Fruit fly (Drosophila melanogaster) whole organism, embryonic: ENCODE measurements around the gene CG7781.

Experiments
- CG10366 ChIP-seq: fragments of 200-800 bp; sonication (Bioruptor generic); IDR thresholded peaks from 2 replicates; pipeline ENCODE4 v1.3.6; 2022; ENCODE audit warnings: missing biosample characterization, missing genetic modification characterization
- CG10979 ChIP-seq: fragments of 200-800 bp; sonication (Bioruptor generic); optimal IDR thresholded peaks from 2 replicates; lab custom pipeline; 2018; ENCODE audit warnings: missing biosample characterization, mild to moderate bottlenecking, missing genetic modification characterization, moderate library complexity
- CG12744 ChIP-seq: fragments of 200-800 bp; sonication (Bioruptor generic); optimal IDR thresholded peaks from 2 replicates; lab custom pipeline; 2016; ENCODE audit warnings: missing biosample characterization, missing genetic modification characterization
- CG13287 ChIP-seq: fragments of 200-800 bp; sonication (Bioruptor generic); IDR thresholded peaks from 2 replicates; pipeline ENCODE4 v1.3.6; 2022; ENCODE audit warnings: missing biosample characterization, missing genetic modification characterization; ENCODE audit not compliant: partially characterized antibody
- CG13775 ChIP-seq: fragments of 200-800 bp; sonication (Bioruptor generic); optimal IDR thresholded peaks from 3 replicates; lab custom pipeline; 2017; ENCODE audit warnings: missing biosample characterization, mild to moderate bottlenecking, missing genetic modification characterization
- CG1792 ChIP-seq: fragments of 200-800 bp; sonication (Bioruptor generic); optimal IDR thresholded peaks from 2 replicates; lab custom pipeline; 2016; ENCODE audit warnings: missing biosample characterization, missing genetic modification characterization
- CG18011 ChIP-seq: fragments of 200-800 bp; sonication (Bioruptor generic); optimal IDR thresholded peaks from 2 replicates; lab custom pipeline; 2017; ENCODE audit warnings: missing biosample characterization, missing genetic modification characterization, mild to moderate bottlenecking, moderate library complexity, missing genotype
- CG18764 ChIP-seq: fragments of 200-800 bp; sonication (Bioruptor generic); optimal IDR thresholded peaks from 3 replicates; lab custom pipeline; 2016; ENCODE audit warnings: missing biosample characterization, missing genetic modification characterization
- CG31388 ChIP-seq: fragments of 200-800 bp; sonication (Bioruptor generic); optimal IDR thresholded peaks from 2 replicates; lab custom pipeline; 2016; ENCODE audit warnings: missing biosample characterization, missing genetic modification characterization
- CG3995 ChIP-seq: fragments of 200-800 bp; sonication (Bioruptor generic); optimal IDR thresholded peaks from 3 replicates; lab custom pipeline; 2016; ENCODE audit warnings: missing biosample characterization, missing genetic modification characterization
- CG42726 ChIP-seq: fragments of 200-800 bp; sonication (Bioruptor generic); IDR thresholded peaks from 2 replicates; pipeline ENCODE4 v1.3.6; 2022; ENCODE audit warnings: missing biosample characterization, missing genetic modification characterization; ENCODE audit not compliant: partially characterized antibody
- CG4820 ChIP-seq: fragments of 200-800 bp; sonication (Bioruptor generic); optimal IDR thresholded peaks from 3 replicates; lab custom pipeline; 2016; ENCODE audit warnings: missing biosample characterization, missing genetic modification characterization
- CG6175 ChIP-seq: fragments of 200-800 bp; sonication (Bioruptor generic); IDR thresholded peaks from 3 replicates; pipeline ENCODE4 v1.3.6; 2022; ENCODE audit warnings: missing biosample characterization, missing genetic modification characterization
- CG6272 ChIP-seq: fragments of 200-800 bp; sonication (Bioruptor generic); IDR thresholded peaks from 2 replicates; pipeline ENCODE4 v1.3.6; 2022; ENCODE audit warnings: missing biosample characterization, missing genetic modification characterization
- CG6689 ChIP-seq: fragments of 200-800 bp; sonication (Bioruptor generic); IDR thresholded peaks from 2 replicates; pipeline ENCODE4 v1.3.6; 2022; ENCODE audit warnings: missing biosample characterization, missing genetic modification characterization
- CG6854 ChIP-seq: fragments of 200-800 bp; sonication (Bioruptor generic); optimal IDR thresholded peaks from 3 replicates; lab custom pipeline; 2017; ENCODE audit warnings: missing biosample characterization, mild to moderate bottlenecking, missing genetic modification characterization
- CG7372 ChIP-seq: fragments of 200-800 bp; sonication (Bioruptor generic); IDR thresholded peaks from 2 replicates; pipeline ENCODE4 v1.3.6; 2022; ENCODE audit warnings: missing biosample characterization, missing genetic modification characterization
- CG7745 ChIP-seq: fragments of 200-800 bp; sonication (Bioruptor generic); optimal IDR thresholded peaks from 2 replicates; lab custom pipeline; 2018; ENCODE audit warnings: missing biosample characterization, mild to moderate bottlenecking, missing genetic modification characterization, moderate library complexity
- CG9817 ChIP-seq: fragments of 200-800 bp; sonication (Bioruptor generic); optimal IDR thresholded peaks from 2 replicates; lab custom pipeline; 2018; ENCODE audit warnings: missing biosample characterization, mild to moderate bottlenecking, missing genetic modification characterization, moderate library complexity
- CoRest ChIP-seq: fragments of 200-800 bp; sonication (Bioruptor generic); optimal IDR thresholded peaks from 3 replicates; lab custom pipeline; 2018; ENCODE audit warnings: missing biosample characterization, mild to moderate bottlenecking, missing genetic modification characterization, moderate library complexity
- Dp ChIP-seq: fragments of 200-800 bp; sonication (Bioruptor generic); optimal IDR thresholded peaks from 2 replicates; lab custom pipeline; 2018; ENCODE audit warnings: missing biosample characterization, mild to moderate bottlenecking, missing genetic modification characterization, moderate library complexity
- Drgx ChIP-seq: fragments of 200-800 bp; sonication (Bioruptor generic); IDR thresholded peaks from 2 replicates; pipeline ENCODE4 v1.3.6; 2022; ENCODE audit warnings: missing biosample characterization, missing genetic modification characterization
- MBD-R2 ChIP-seq: fragments of 200-800 bp; sonication (Bioruptor generic); IDR thresholded peaks from 2 replicates; pipeline ENCODE4 v1.3.6; 2022; ENCODE audit warnings: missing biosample characterization, missing genetic modification characterization
- Med ChIP-seq: fragments of 200-800 bp; sonication (Bioruptor generic); peaks from one replicate; lab custom pipeline; 2016; ENCODE audit warnings: missing biosample characterization, missing genetic modification characterization, mild to moderate bottlenecking, inconsistent platforms, moderate library complexity
- Mrtf ChIP-seq: fragments of 200-800 bp; sonication (Bioruptor generic); IDR thresholded peaks from 3 replicates; pipeline ENCODE4 v1.3.6; 2022; ENCODE audit warnings: missing biosample characterization, missing genetic modification characterization
- Nf-YB ChIP-seq: fragments of 200-800 bp; sonication (Bioruptor generic); optimal IDR thresholded peaks from 3 replicates; lab custom pipeline; 2019; ENCODE audit warnings: missing biosample characterization, mild to moderate bottlenecking, missing genetic modification characterization, moderate library complexity
- Optix ChIP-seq: fragments of 200-800 bp; sonication (Bioruptor generic); IDR thresholded peaks from 3 replicates; pipeline ENCODE4 v1.3.6; 2022; ENCODE audit warnings: missing biosample characterization, missing genetic modification characterization
- Rx ChIP-seq: fragments of 200-800 bp; sonication (Bioruptor generic); IDR thresholded peaks from 2 replicates; pipeline ENCODE4 v1.3.6; 2022; ENCODE audit warnings: missing biosample characterization, missing genetic modification characterization
- TFAM ChIP-seq: fragments of 200-800 bp; sonication (Bioruptor generic); optimal IDR thresholded peaks from 2 replicates; lab custom pipeline; 2017; ENCODE audit warnings: missing biosample characterization, missing genetic modification characterization, inconsistent platforms
- ara ChIP-seq: fragments of 200-800 bp; sonication (Bioruptor generic); IDR thresholded peaks from 2 replicates; pipeline ENCODE4 v1.3.6; 2022; ENCODE audit warnings: missing biosample characterization, missing genetic modification characterization
- eyg ChIP-seq: fragments of 200-800 bp; sonication (Bioruptor generic); optimal IDR thresholded peaks from 3 replicates; lab custom pipeline; 2016; ENCODE audit warnings: missing biosample characterization, missing genetic modification characterization
- jing ChIP-seq: fragments of 200-800 bp; sonication (Bioruptor generic); optimal IDR thresholded peaks from 2 replicates; lab custom pipeline; 2018; ENCODE audit warnings: missing biosample characterization, mild to moderate bottlenecking, missing genetic modification characterization
- ken ChIP-seq: fragments of 200-800 bp; sonication (Bioruptor generic); IDR thresholded peaks from 3 replicates; pipeline ENCODE4 v1.3.6; 2022; ENCODE audit warnings: missing biosample characterization, missing genetic modification characterization
- nerfin-2 ChIP-seq: fragments of 200-800 bp; sonication (Bioruptor generic); IDR thresholded peaks from 2 replicates; pipeline ENCODE4 v1.3.6; 2022; ENCODE audit warnings: missing biosample characterization, missing genetic modification characterization; ENCODE audit not compliant: partially characterized antibody
- phol ChIP-seq: fragments of 200-800 bp; sonication (Bioruptor generic); optimal IDR thresholded peaks from 3 replicates; lab custom pipeline; 2018; ENCODE audit warnings: missing biosample characterization, mild to moderate bottlenecking, missing genetic modification characterization, moderate library complexity
- repo ChIP-seq: fragments of 200-800 bp; sonication (Bioruptor generic); optimal IDR thresholded peaks from 2 replicates; lab custom pipeline; 2016; ENCODE audit warnings: missing biosample characterization, missing genetic modification characterization
- sens ChIP-seq: fragments of 200-800 bp; sonication (Bioruptor generic); peaks from one replicate; lab custom pipeline; 2016; ENCODE audit warnings: missing biosample characterization, missing genetic modification characterization
- sob ChIP-seq: fragments of 200-800 bp; sonication (Bioruptor generic); IDR thresholded peaks from 2 replicates; pipeline ENCODE4 v1.3.6; 2022; ENCODE audit warnings: missing biosample characterization, missing genetic modification characterization
- usp ChIP-seq: fragments of >200 bp; optimal IDR thresholded peaks from 2 replicates; lab custom pipeline; 2017; ENCODE audit warnings: missing biosample characterization, missing genetic modification characterization
- vfl ChIP-seq: fragments of 200-800 bp; sonication (Bioruptor generic); optimal IDR thresholded peaks from 2 replicates; lab custom pipeline; 2016; ENCODE audit warnings: missing biosample characterization, missing genetic modification characterization
- zfh1 ChIP-seq: fragments of 200-800 bp; sonication (Bioruptor generic); IDR thresholded peaks from 3 replicates; pipeline ENCODE4 v1.3.6; 2022; ENCODE audit warnings: missing biosample characterization, missing genetic modification characterization

Gene CG7781

dm6 chr2L:8334705-8335104 lies 9.5 kb upstream of the CG7781 start (continued):
- TF ChIP-seq CG10979 (tag; lab: Kevin White, UChicago), result peak; percentile 49
- no peak for TF ChIP-seq vfl
- 0 out of 2 replicates have a peak, but pooled peaks have one; percentile 38 for TF ChIP-seq Drgx (GFP tag; lab: Robert Waterston, UW)
- 0 out of 3 replicates have a peak, but pooled peaks have one; percentile 19 for TF ChIP-seq Mrtf (GFP tag; lab: Robert Waterston, UW)
- TF ChIP-seq CG18011 (GFP tag; lab: Kevin White, UChicago), result peak; percentile 96
- TF ChIP-seq CG13287 (GFP tag; lab: Robert Waterston, UW), result peak; percentile 30; the same call in 1 of the 2 replicates
- TF ChIP-seq Dp (GFP tag; lab: Kevin White, UChicago), result no peak
- TF ChIP-seq CG12744, result peak; percentile 31
- TF ChIP-seq sob (GFP tag; lab: Robert Waterston, UW), result 0 out of 2 replicates have a peak, but pooled peaks have one; percentile 28
- TF ChIP-seq CG7745, result no peak
- no peak for TF ChIP-seq CG6854
- TF ChIP-seq CG42726, result peak; percentile 63; the same call in 1 of the 2 replicates
- TF ChIP-seq phol (tag; lab: Kevin White, UChicago), result no peak
- peak; percentile 81 for TF ChIP-seq sens (GFP tag; lab: Kevin White, UChicago)
- peak; percentile 14; the same call in 1 of the 2 replicates for TF ChIP-seq ara (GFP tag; lab: Robert Waterston, UW)
- peak; percentile 63; the same call in 2 of the 3 replicates for TF ChIP-seq zfh1 (GFP tag; lab: Robert Waterston, UW)
- TF ChIP-seq CG10366 (GFP tag; lab: Robert Waterston, UW), result peak; percentile 20; the same call in 1 of the 2 replicates
- TF ChIP-seq Optix (GFP tag; lab: Robert Waterston, UW), result 0 out of 3 replicates have a peak, but pooled peaks have one; percentile 24
- no peak for TF ChIP-seq eyg (GFP tag; lab: Kevin White, UChicago)
- TF ChIP-seq CG3995, result peak; percentile 44
- no peak for TF ChIP-seq CG13775 (GFP tag; lab: Kevin White, UChicago)
- peak; percentile 40; the same call in 1 of the 2 replicates for TF ChIP-seq Rx (GFP tag; lab: Robert Waterston, UW)
- TF ChIP-seq CG7372 (GFP tag; lab: Robert Waterston, UW), result peak; percentile 99
- peak; percentile 39; the same call in 1 of the 3 replicates for TF ChIP-seq ken (GFP tag; lab: Robert Waterston, UW)
- no peak for TF ChIP-seq CG4820 (GFP tag; lab: Kevin White, UChicago)
- TF ChIP-seq MBD-R2 (GFP tag; lab: Robert Waterston, UW), result 0 out of 2 replicates have a peak, but pooled peaks have one; percentile 34
- peak; percentile 8 for TF ChIP-seq repo (GFP tag; lab: Kevin White, UChicago)
- TF ChIP-seq CG1792 (GFP tag; lab: Kevin White, UChicago), result no peak
- TF ChIP-seq TFAM, result no peak
- peak; percentile 11 for TF ChIP-seq CoRest (tag; lab: Kevin White, UChicago)
- no peak for TF ChIP-seq nerfin-2 (GFP tag; lab: Robert Waterston, UW)
- TF ChIP-seq jing (GFP tag; lab: Kevin White, UChicago), result no peak
- no peak for TF ChIP-seq usp (GFP tag; lab: Kevin White, UChicago)
- TF ChIP-seq CG6689, result 0 out of 2 replicates have a peak, but pooled peaks have one; percentile 18
- 0 out of 2 replicates have a peak, but pooled peaks have one; percentile 25 for TF ChIP-seq CG6272 (GFP tag; lab: Robert Waterston, UW)
- no peak for TF ChIP-seq CG9817 (tag; lab: Kevin White, UChicago)
- TF ChIP-seq CG6175 (GFP tag; lab: Robert Waterston, UW), result peak; percentile 85; the same call in 2 of the 3 replicates
- TF ChIP-seq CG18764 (GFP tag; lab: Kevin White, UChicago), result no peak
- TF ChIP-seq Nf-YB (GFP tag; lab: Kevin White, UChicago), result no peak
- no peak for TF ChIP-seq CG31388 (GFP tag; lab: Kevin White, UChicago)
- TF ChIP-seq Med (GFP tag; lab: Kevin White, UChicago), result peak; percentile 70
